Worm (Caenorhabditis elegans) whole organism, midembryonic: Measurements from ENCODE around the gene C02E7.6.

Experiments used
- T22C8.4 ChIP-seq: fragments of 200-800 bp; sonication (Bioruptor generic); IDR thresholded peaks from 2 replicates; pipeline ENCODE4 v1.3.6; 2022; ENCODE audit warnings: missing genetic modification characterization, missing compliant biosample characterization
- cog-1 ChIP-seq: sonication (generic microtip); optimal IDR thresholded peaks from 2 replicates; lab custom pipeline; 2016; ENCODE audit warnings: missing genetic modification characterization, missing compliant biosample characterization
- flt-1 ChIP-seq: fragments of 200-800 bp; sonication (Bioruptor generic); IDR thresholded peaks from 2 replicates; pipeline ENCODE4 v1.3.6; 2022; ENCODE audit warnings: missing genetic modification characterization, missing compliant biosample characterization
- klf-2 ChIP-seq: fragments of 200-800 bp; sonication (Bioruptor generic); conservative IDR thresholded peaks from 2 replicates; pipeline ENCODE4 v1.3.6; 2022; ENCODE audit warnings: missing genetic modification reagents, missing genetic modification characterization, missing compliant biosample characterization
- med-1 ChIP-seq: sonication (generic microtip); optimal IDR thresholded peaks from 2 replicates; lab custom pipeline; 2017; ENCODE audit warnings: missing genetic modification characterization, mild to moderate bottlenecking, missing compliant biosample characterization, antibody characterized with exemption, missing genetic modification reagents; ENCODE audit not compliant: insufficient read depth
- ref-1 ChIP-seq: fragments of 200-800 bp; sonication (Bioruptor generic); conservative IDR thresholded peaks from 2 replicates; pipeline ENCODE4 v1.3.6; 2022; ENCODE audit warnings: missing genetic modification reagents, missing genetic modification characterization, missing compliant biosample characterization
- tab-1 ChIP-seq: fragments of 200-800 bp; sonication (Bioruptor generic); IDR thresholded peaks from 2 replicates; pipeline ENCODE4 v1.3.6; 2022; ENCODE audit warnings: missing genetic modification characterization, missing compliant biosample characterization
- ztf-23 ChIP-seq: fragments of 200-800 bp; sonication (Bioruptor generic); IDR thresholded peaks from 2 replicates; pipeline ENCODE4 v1.3.6; 2022; ENCODE audit warnings: missing genetic modification reagents, missing genetic modification characterization, missing compliant biosample characterization
- ztf-29 ChIP-seq: fragments of 200-800 bp; sonication (Bioruptor generic); IDR thresholded peaks from 2 replicates; pipeline ENCODE4 v1.3.6; 2022; ENCODE audit warnings: missing genetic modification reagents, missing genetic modification characterization, missing compliant biosample characterization

The C02E7.6 gene

ce11 chrV:4908591-4908990 lies 10.4 kb upstream of the C02E7.6 start, which contains the start of gene ugt-13:
TSS of gene ugt-13 (plus strand) at chrV:4908884.
- TF ChIP-seq T22C8.4 (no peak), ref-1 (GFP tag; lab: Robert Waterston, UW) (no peak), ztf-23 (no peak), cog-1 (no peak), ztf-29 (GFP tag; lab: Robert Waterston, UW) (no peak), klf-2 (GFP tag; lab: Robert Waterston, UW) (no peak)

ce11 chrV:4912313-4912712 lies 6.7 kb upstream of the C02E7.6 start, which contains the start of gene H23N18.5:
TSS of gene H23N18.5 (minus strand) at chrV:4912381.
- TF ChIP-seq tab-1 (GFP tag; lab: Robert Waterston, UW) = no peak
- no peak for TF ChIP-seq ztf-23
- no peak for TF ChIP-seq T22C8.4
- no peak for TF ChIP-seq med-1 (GFP tag; lab: Kevin White, UChicago)

- TF ChIP-seq klf-2 (GFP tag; lab: Robert Waterston, UW) = no peak
- no peak for TF ChIP-seq flt-1 (GFP tag; lab: Robert Waterston, UW)
- TF ChIP-seq tab-1 (GFP tag; lab: Robert Waterston, UW) = no peak
- no peak for TF ChIP-seq ztf-23
- no peak for TF ChIP-seq cog-1
- TF ChIP-seq ref-1 (GFP tag; lab: Robert Waterston, UW) = no peak
- no peak for TF ChIP-seq med-1 (GFP tag; lab: Kevin White, UChicago)
- no peak for TF ChIP-seq T22C8.4
- no peak for TF ChIP-seq ztf-29 (GFP tag; lab: Robert Waterston, UW)
These were observed 5.2 kb upstream of the C02E7.6 start for ce11 chrV:4913853-4914252.

DNA sequence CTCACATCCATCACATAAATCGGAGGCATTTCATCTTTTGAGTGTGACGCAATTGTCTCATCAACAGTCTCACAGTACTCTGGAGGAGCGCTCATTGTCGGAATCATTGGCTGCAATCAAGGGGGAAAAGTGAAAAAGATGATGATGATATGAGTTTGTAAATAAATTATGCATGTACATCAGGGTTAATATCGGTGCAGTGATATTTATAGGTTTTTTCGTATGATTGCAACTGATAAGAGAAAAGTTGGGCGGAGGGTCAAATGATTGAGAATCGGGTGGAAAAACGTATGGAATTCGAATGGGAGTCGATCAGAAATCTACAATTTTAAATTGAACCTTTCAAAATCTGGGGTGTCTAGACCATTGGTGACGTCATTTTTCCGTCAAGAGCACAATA lies 4.1 kb upstream of the C02E7.6 start, which contains the start of gene H23N18.6:
Gene H23N18.6, minus strand, starts transcription at position 201 of the 400 bp plus-strand sequence.
- TF ChIP-seq klf-2 (GFP tag; lab: Robert Waterston, UW) = no peak
- TF ChIP-seq ztf-29 (GFP tag; lab: Robert Waterston, UW) = no peak
- TF ChIP-seq med-1 (GFP tag; lab: Kevin White, UChicago) = no peak
- no peak for TF ChIP-seq cog-1
- TF ChIP-seq flt-1 (GFP tag; lab: Robert Waterston, UW) = no peak
- TF ChIP-seq ref-1 (GFP tag; lab: Robert Waterston, UW) = no peak
- TF ChIP-seq tab-1 (GFP tag; lab: Robert Waterston, UW) = no peak
- no peak for TF ChIP-seq T22C8.4
- no peak for TF ChIP-seq ztf-23

ce11 chrV:4918091-4918624 lies 849 bp upstream of the C02E7.6 start, which contains the start of gene C02E7.7:
TSS of gene C02E7.7 (minus strand) at chrV:4918574.
- TF ChIP-seq tab-1 (GFP tag; lab: Robert Waterston, UW) (no peak), cog-1 (no peak), ztf-23 (no peak), ref-1 (GFP tag; lab: Robert Waterston, UW) (no peak), T22C8.4 (no peak), ztf-29 (GFP tag; lab: Robert Waterston, UW) (no peak), klf-2 (GFP tag; lab: Robert Waterston, UW) (no peak; the same call in 1 of the 2 replicates), flt-1 (GFP tag; lab: Robert Waterston, UW) (no peak), med-1 (GFP tag; lab: Kevin White, UChicago) (no peak)

DNA sequence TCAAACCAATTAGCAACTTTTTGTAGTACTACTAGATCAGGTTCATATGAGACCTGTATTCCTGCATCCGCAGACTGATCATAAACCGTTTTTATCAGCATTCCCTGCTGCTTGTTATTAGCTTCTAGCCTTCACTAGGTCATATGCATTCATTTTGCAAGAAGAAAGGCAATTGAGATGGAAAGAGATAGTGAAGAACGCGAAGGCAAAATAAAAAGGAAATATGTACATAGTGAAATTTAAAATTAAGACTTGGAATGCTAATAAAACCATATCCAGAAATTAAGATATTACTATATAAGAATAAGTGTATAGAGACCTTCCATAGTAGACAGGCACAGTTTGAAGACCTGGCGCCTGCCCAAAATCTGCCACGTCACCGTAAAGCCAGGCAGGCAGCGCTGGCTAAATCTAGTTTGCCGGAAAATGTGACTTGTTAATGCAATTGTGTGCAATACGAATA lies 1.7 kb downstream of the C02E7.6 start, which contains the start of the genes C02E7.8 and srh-23:
Gene C02E7.8, minus strand, starts transcription at position 101 of the 463 bp plus-strand sequence.
Gene srh-23, plus strand, starts transcription at position 413 of the 463 bp plus-strand sequence.
- TF ChIP-seq med-1 (GFP tag; lab: Kevin White, UChicago) = no peak
- no peak for TF ChIP-seq tab-1 (GFP tag; lab: Robert Waterston, UW)

DNA sequence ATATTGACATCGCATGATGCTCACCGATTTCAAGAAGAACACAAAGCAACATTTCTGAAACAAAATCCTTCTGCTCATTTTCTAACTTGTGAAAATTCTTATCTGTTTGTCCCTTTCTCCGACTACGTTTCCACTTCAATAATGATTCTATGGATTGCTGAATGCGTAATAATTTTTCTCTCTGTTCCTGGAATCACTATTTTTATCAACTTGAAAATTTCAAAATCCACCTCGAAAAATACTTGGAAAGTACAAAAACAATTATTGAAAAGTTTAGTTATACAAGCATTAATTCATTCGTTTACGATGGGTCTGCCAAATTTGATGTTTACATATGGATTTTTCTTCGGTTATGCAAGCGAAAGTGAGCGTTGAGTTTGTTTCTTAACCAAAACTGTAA lies 3.0 kb downstream of the C02E7.6 start, which contains the start of gene srh-22:
Gene srh-22, plus strand, starts transcription at position 301 of the 400 bp plus-strand sequence.
- no peak for TF ChIP-seq flt-1 (GFP tag; lab: Robert Waterston, UW)
- no peak for TF ChIP-seq med-1 (GFP tag; lab: Kevin White, UChicago)
- no peak for TF ChIP-seq cog-1
- no peak for TF ChIP-seq ztf-23
- TF ChIP-seq T22C8.4 = no peak
- TF ChIP-seq tab-1 (GFP tag; lab: Robert Waterston, UW) = no peak
- TF ChIP-seq klf-2 (GFP tag; lab: Robert Waterston, UW) = no peak
- no peak for TF ChIP-seq ref-1 (GFP tag; lab: Robert Waterston, UW)

DNA sequence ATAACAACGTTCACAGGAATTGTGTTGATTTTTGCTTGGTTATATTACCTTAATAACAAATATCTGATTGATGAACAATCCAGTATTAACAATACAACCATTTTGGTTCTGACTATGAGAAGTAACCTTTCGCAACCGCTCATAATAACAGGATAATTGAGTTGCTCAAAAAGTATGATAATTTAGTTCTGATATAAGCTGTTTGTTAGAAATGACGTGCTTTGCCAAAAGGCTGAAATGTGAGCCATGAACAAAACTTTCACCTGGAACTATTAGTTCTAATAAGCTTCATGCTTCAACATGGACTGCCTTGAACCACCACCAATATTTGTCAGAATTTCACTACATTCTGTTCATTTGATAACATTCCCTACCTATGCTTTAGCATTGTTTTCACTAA lies 5.6 kb downstream of the C02E7.6 start, which contains the start of gene srh-20:
Gene srh-20, plus strand, starts transcription at position 301 of the 400 bp plus-strand sequence.
- TF ChIP-seq T22C8.4 = no peak
- no peak for TF ChIP-seq tab-1 (GFP tag; lab: Robert Waterston, UW)
- no peak for TF ChIP-seq klf-2 (GFP tag; lab: Robert Waterston, UW)
- no peak for TF ChIP-seq med-1 (GFP tag; lab: Kevin White, UChicago)
- TF ChIP-seq ztf-29 (GFP tag; lab: Robert Waterston, UW) = no peak
- no peak for TF ChIP-seq ztf-23
- no peak for TF ChIP-seq ref-1 (GFP tag; lab: Robert Waterston, UW)
- no peak for TF ChIP-seq flt-1 (GFP tag; lab: Robert Waterston, UW)
- TF ChIP-seq cog-1 = no peak

- TF ChIP-seq ref-1 (GFP tag; lab: Robert Waterston, UW) (no peak), ztf-23 (no peak), med-1 (GFP tag; lab: Kevin White, UChicago) (no peak), ztf-29 (GFP tag; lab: Robert Waterston, UW) (no peak), cog-1 (no peak), klf-2 (GFP tag; lab: Robert Waterston, UW) (no peak), flt-1 (GFP tag; lab: Robert Waterston, UW) (no peak), tab-1 (GFP tag; lab: Robert Waterston, UW) (no peak), T22C8.4 (no peak)
These were observed 7.4 kb downstream of the C02E7.6 start, which contains the start of gene srh-21 for ce11 chrV:4926371-4926770. TSS of gene srh-21 (plus strand) at chrV:4926671.
